Worm (Caenorhabditis elegans) whole organism, midembryonic: ENCODE measurements around the gene mlk-1.

Experiments used
- ref-1 ChIP-seq: fragments of 200-800 bp; sonication (Bioruptor generic); conservative IDR thresholded peaks from 2 replicates; pipeline ENCODE4 v1.3.6; 2022; ENCODE audit warnings: missing genetic modification reagents, missing genetic modification characterization, missing compliant biosample characterization
- tab-1 ChIP-seq: fragments of 200-800 bp; sonication (Bioruptor generic); IDR thresholded peaks from 2 replicates; pipeline ENCODE4 v1.3.6; 2022; ENCODE audit warnings: missing genetic modification characterization, missing compliant biosample characterization

ce11 chrV:5046558-5046957 is 18.1 kb downstream of the mlk-1 start:
- no peak for TF ChIP-seq ref-1
- no peak for TF ChIP-seq tab-1 (GFP tag; lab: Robert Waterston, UW)
